Worm (Caenorhabditis elegans) whole organism, young adult: ENCODE results near the gene T06D8.10.
A peak's percentile ranks its signal among the peaks of the same experiment; 100 is the strongest.

ENCODE experiments used
- B0035.1 ChIP-seq: sonication (generic microtip); optimal IDR thresholded peaks from 2 replicates; lab custom pipeline; 2016; ENCODE audit warnings: missing genetic modification characterization, mild to moderate bottlenecking, missing compliant biosample characterization, missing genotype, missing genetic modification reagents
- D2030.7 ChIP-seq: fragments of 200-800 bp; sonication (Bioruptor generic); IDR thresholded peaks from 2 replicates; pipeline ENCODE4 v1.3.6; 2022; ENCODE audit warnings: missing genetic modification reagents, missing genetic modification characterization, missing compliant biosample characterization
- F33H1.4 ChIP-seq: fragments of 200-800 bp; sonication (Bioruptor generic); IDR thresholded peaks from 2 replicates; pipeline ENCODE4 v1.3.6; 2022; ENCODE audit warnings: missing genetic modification reagents, missing genetic modification characterization, missing compliant biosample characterization
- F37B4.10 ChIP-seq: fragments of 200-800 bp; sonication (Bioruptor generic); IDR thresholded peaks from 2 replicates; pipeline ENCODE4 v1.3.6; 2022; ENCODE audit warnings: missing genetic modification characterization, missing compliant biosample characterization
- F49E8.2 ChIP-seq: sonication (generic microtip); optimal IDR thresholded peaks from 3 replicates; lab custom pipeline; 2017; ENCODE audit warnings: missing genetic modification characterization, mild to moderate bottlenecking, missing compliant biosample characterization, antibody characterized with exemption, moderate library complexity; ENCODE audit not compliant: insufficient read depth
- F55B11.4 ChIP-seq: sonication (generic microtip); optimal IDR thresholded peaks from 2 replicates; lab custom pipeline; 2016; ENCODE audit warnings: missing compliant biosample characterization, missing genetic modification characterization, borderline replicate concordance; ENCODE audit not compliant: insufficient read depth
- T26A5.8 ChIP-seq: sonication (generic microtip); optimal IDR thresholded peaks from 2 replicates; lab custom pipeline; 2016; ENCODE audit warnings: missing genetic modification characterization, missing compliant biosample characterization
- Y53F4B.3 ChIP-seq: fragments of 200-800 bp; sonication (Bioruptor generic); IDR thresholded peaks from 2 replicates; pipeline ENCODE4 v1.3.6; 2022; ENCODE audit warnings: missing genetic modification reagents, missing genetic modification characterization, missing compliant biosample characterization
- Y67H2A.10 ChIP-seq: fragments of 200-800 bp; sonication (Bioruptor generic); conservative IDR thresholded peaks from 2 replicates; pipeline ENCODE4 v1.3.6; 2022; ENCODE audit warnings: missing genetic modification reagents, missing genetic modification characterization, missing compliant biosample characterization
- Y79H2A.3 ChIP-seq: fragments of 200-800 bp; sonication (Bioruptor generic); conservative IDR thresholded peaks from 2 replicates; pipeline ENCODE4 v1.3.6; 2022; ENCODE audit warnings: missing genetic modification reagents, missing genetic modification characterization, missing compliant biosample characterization
- ama-1 ChIP-seq, 3 experiments: fragments of 150-350 bp in 1 of 3; sonication (generic microtip) in 2 of 3; optimal IDR thresholded peaks; 2 replicates each; lab custom pipeline; 2014 to 2018; ENCODE audit warnings: missing biosample characterization in 2 of 3, missing genetic modification characterization in 2 of 3, missing genetic modification reagents in 2 of 3
- aptf-2 ChIP-seq: fragments of 200-800 bp; sonication (Bioruptor generic); conservative IDR thresholded peaks from 2 replicates; pipeline ENCODE4 v1.3.6; 2022; ENCODE audit warnings: missing genetic modification reagents, missing genetic modification characterization, missing compliant biosample characterization
- cebp-1 ChIP-seq, 2 experiments: fragments of 200-800 bp in 1 of 2; sonication (Bioruptor generic) in 1 of 2; sonication (generic microtip) in 1 of 2; IDR thresholded peaks in 1 of 2; optimal IDR thresholded peaks in 1 of 2; 2 replicates each; pipeline versions ENCODE4 v1.3.6 to Lab custom; 2017 to 2022; ENCODE audit warnings: missing compliant biosample characterization in 2 of 2, missing genetic modification characterization in 2 of 2, mild to moderate bottlenecking in 1 of 2, missing genetic modification reagents in 1 of 2, moderate library complexity in 1 of 2
- ceh-79 ChIP-seq: sonication (generic microtip); optimal IDR thresholded peaks from 2 replicates; lab custom pipeline; 2017; ENCODE audit warnings: mild to moderate bottlenecking, missing genetic modification characterization, missing compliant biosample characterization
- efl-1 ChIP-seq: fragments of 150-350 bp; optimal IDR thresholded peaks from 2 replicates; lab custom pipeline; 2014; ENCODE audit warnings: missing biosample characterization, missing genetic modification reagents, missing genetic modification characterization
- egl-44 ChIP-seq: fragments of 200-800 bp; sonication (Bioruptor generic); IDR thresholded peaks from 2 replicates; pipeline ENCODE4 v1.3.6; 2022; ENCODE audit warnings: missing genetic modification reagents, missing genetic modification characterization, missing compliant biosample characterization
- ets-4 ChIP-seq: fragments of 200-800 bp; sonication (Bioruptor generic); optimal IDR thresholded peaks from 2 replicates; lab custom pipeline; 2018; ENCODE audit warnings: mild to moderate bottlenecking, missing genetic modification characterization, missing compliant biosample characterization
- him-1 ChIP-seq: sonication (generic microtip); optimal IDR thresholded peaks from 2 replicates; lab custom pipeline; 2016; ENCODE audit warnings: missing genotype, missing genetic modification reagents, missing genetic modification characterization, missing compliant biosample characterization
- hlh-12 ChIP-seq: sonication (generic microtip); optimal IDR thresholded peaks from 2 replicates; lab custom pipeline; 2016; ENCODE audit warnings: missing genetic modification characterization, missing compliant biosample characterization
- hlh-26 ChIP-seq: fragments of 200-800 bp; sonication (Bioruptor generic); conservative IDR thresholded peaks from 2 replicates; pipeline ENCODE4 v1.3.6; 2022; ENCODE audit warnings: missing genetic modification reagents, missing genetic modification characterization, missing compliant biosample characterization
- hmg-20 ChIP-seq: fragments of 200-800 bp; sonication (Bioruptor generic); IDR thresholded peaks from 2 replicates; pipeline ENCODE4 v1.3.6; 2022; ENCODE audit warnings: missing genetic modification reagents, missing genetic modification characterization, missing compliant biosample characterization
- hrde-1 ChIP-seq: sonication (generic microtip); optimal IDR thresholded peaks from 2 replicates; lab custom pipeline; 2016; ENCODE audit warnings: missing genetic modification characterization, mild to moderate bottlenecking, missing compliant biosample characterization, moderate library complexity, missing genotype, missing genetic modification reagents, borderline replicate concordance
- hsf-1 ChIP-seq: fragments of 200-800 bp; sonication (Bioruptor generic); IDR thresholded peaks from 2 replicates; pipeline ENCODE4 v1.3.6; 2022; ENCODE audit warnings: missing genetic modification reagents, missing genetic modification characterization, missing compliant biosample characterization
- lin-35 ChIP-seq, 3 experiments: fragments of 150-350 bp in 2 of 3; sonication (generic microtip) in 1 of 3; optimal IDR thresholded peaks; 2 replicates each; lab custom pipeline; 2014 to 2018; ENCODE audit warnings: missing biosample characterization in 3 of 3, missing genetic modification characterization in 3 of 3, missing genetic modification reagents in 3 of 3
- lin-40 ChIP-seq: sonication (generic microtip); optimal IDR thresholded peaks from 2 replicates; lab custom pipeline; 2016; ENCODE audit warnings: missing genetic modification characterization, mild to moderate bottlenecking, missing compliant biosample characterization, missing genotype, missing genetic modification reagents
- lin-54 ChIP-seq: fragments of 200-800 bp; sonication (Bioruptor generic); optimal IDR thresholded peaks from 2 replicates; lab custom pipeline; 2018; ENCODE audit warnings: mild to moderate bottlenecking, missing genetic modification characterization, missing compliant biosample characterization
- lsl-1 ChIP-seq: fragments of 200-800 bp; sonication (Bioruptor generic); optimal IDR thresholded peaks from 2 replicates; lab custom pipeline; 2018; ENCODE audit warnings: mild to moderate bottlenecking, missing genetic modification characterization, moderate library complexity, missing compliant biosample characterization
- lsy-27 ChIP-seq: sonication (generic microtip); optimal IDR thresholded peaks from 2 replicates; lab custom pipeline; 2017; ENCODE audit warnings: missing genetic modification characterization, mild to moderate bottlenecking, missing compliant biosample characterization, antibody characterized with exemption, missing genotype, borderline replicate concordance; ENCODE audit not compliant: insufficient read depth
- madf-8 ChIP-seq: fragments of 200-800 bp; sonication (Bioruptor generic); conservative IDR thresholded peaks from 2 replicates; pipeline ENCODE4 v1.3.6; 2022; ENCODE audit warnings: missing genetic modification reagents, missing genetic modification characterization, missing compliant biosample characterization
- nfyb-1 ChIP-seq: fragments of 200-800 bp; sonication (Bioruptor generic); IDR thresholded peaks from 2 replicates; pipeline ENCODE4 v1.3.6; 2022; ENCODE audit warnings: missing genetic modification reagents, missing genetic modification characterization, missing compliant biosample characterization
- nhr-80 ChIP-seq: sonication (generic microtip); optimal IDR thresholded peaks from 2 replicates; lab custom pipeline; 2016; ENCODE audit warnings: missing genetic modification characterization, missing compliant biosample characterization
- pbrm-1 ChIP-seq: fragments of 200-800 bp; sonication (Bioruptor generic); IDR thresholded peaks from 2 replicates; pipeline ENCODE4 v1.3.6; 2022; ENCODE audit warnings: missing genetic modification reagents, missing genetic modification characterization, missing compliant biosample characterization
- rcor-1 ChIP-seq: fragments of 200-800 bp; sonication (Bioruptor generic); IDR thresholded peaks from 2 replicates; pipeline ENCODE4 v1.3.6; 2022; ENCODE audit warnings: missing genetic modification reagents, missing genetic modification characterization, missing compliant biosample characterization
- sdz-38 ChIP-seq: sonication (generic microtip); optimal IDR thresholded peaks from 2 replicates; lab custom pipeline; 2016; ENCODE audit warnings: missing genotype, missing genetic modification characterization, missing compliant biosample characterization
- sea-2 ChIP-seq: fragments of 200-800 bp; sonication (Bioruptor generic); IDR thresholded peaks from 2 replicates; pipeline ENCODE4 v1.3.6; 2022; ENCODE audit warnings: missing genetic modification characterization, missing compliant biosample characterization
- snpc-1.1 ChIP-seq: sonication (generic microtip); optimal IDR thresholded peaks from 2 replicates; lab custom pipeline; 2017; ENCODE audit warnings: missing genetic modification characterization, mild to moderate bottlenecking, missing compliant biosample characterization, antibody characterized with exemption, moderate library complexity, missing genotype, missing genetic modification reagents; ENCODE audit not compliant: insufficient read depth
- snpc-1.3 ChIP-seq: sonication (generic microtip); optimal IDR thresholded peaks from 2 replicates; lab custom pipeline; 2017; ENCODE audit warnings: missing genetic modification characterization, mild to moderate bottlenecking, missing compliant biosample characterization, antibody characterized with exemption, moderate library complexity, missing genotype, missing genetic modification reagents; ENCODE audit not compliant: insufficient read depth
- snpc-3.4 ChIP-seq: sonication (generic microtip); optimal IDR thresholded peaks from 2 replicates; lab custom pipeline; 2017; ENCODE audit warnings: missing genetic modification characterization, mild to moderate bottlenecking, missing compliant biosample characterization, antibody characterized with exemption, moderate library complexity, missing genotype, missing genetic modification reagents
- tbx-9 ChIP-seq: sonication (generic microtip); optimal IDR thresholded peaks from 2 replicates; lab custom pipeline; 2016; ENCODE audit warnings: borderline replicate concordance, missing genetic modification characterization, inconsistent platforms, missing compliant biosample characterization
- tlf-1 ChIP-seq: fragments of 200-800 bp; sonication (Bioruptor generic); optimal IDR thresholded peaks from 2 replicates; lab custom pipeline; 2018; ENCODE audit warnings: mild to moderate bottlenecking, missing genetic modification characterization, missing compliant biosample characterization
- unc-62 ChIP-seq: fragments of 150-350 bp; optimal IDR thresholded peaks from 2 replicates; lab custom pipeline; 2014; ENCODE audit warnings: missing biosample characterization, missing genetic modification reagents, missing genetic modification characterization
- ztf-18 ChIP-seq: sonication (generic microtip); optimal IDR thresholded peaks from 2 replicates; lab custom pipeline; 2016; ENCODE audit warnings: missing genotype, mild to moderate bottlenecking, missing genetic modification characterization, missing compliant biosample characterization
- ztf-22 ChIP-seq: fragments of 200-800 bp; sonication (Bioruptor generic); optimal IDR thresholded peaks from 2 replicates; lab custom pipeline; 2018; ENCODE audit warnings: mild to moderate bottlenecking, missing genetic modification characterization, moderate library complexity, missing compliant biosample characterization
- ztf-26 ChIP-seq: sonication (generic microtip); optimal IDR thresholded peaks from 2 replicates; lab custom pipeline; 2017; ENCODE audit warnings: missing genetic modification characterization, missing compliant biosample characterization
- ztf-28 ChIP-seq: fragments of 200-800 bp; sonication (Bioruptor generic); IDR thresholded peaks from 2 replicates; pipeline ENCODE4 v1.3.6; 2022; ENCODE audit warnings: missing genetic modification reagents, missing genetic modification characterization, missing compliant biosample characterization
- ztf-3 ChIP-seq: fragments of 200-800 bp; sonication (Bioruptor generic); optimal IDR thresholded peaks from 2 replicates; lab custom pipeline; 2018; ENCODE audit warnings: mild to moderate bottlenecking, missing genetic modification characterization, missing compliant biosample characterization

T06D8.10 gene

ce11 chrII:11259766-11260165, 12.5 kb upstream of the T06D8.10 start (continued):
- no peak for TF ChIP-seq him-1 (tag; lab: Kevin White, UChicago)
- TF ChIP-seq rcor-1 (GFP tag; lab: Robert Waterston, UW) = peak; percentile 39; the same call in 1 of the 2 replicates
- 0 out of 2 replicates have a peak, but pooled peaks have one; percentile 13 for TF ChIP-seq madf-8
- no peak for TF ChIP-seq hlh-26 (GFP tag; lab: Robert Waterston, UW)
- TF ChIP-seq hlh-12 (tag; lab: Kevin White, UChicago) = no peak
- no peak for TF ChIP-seq ztf-26 (tag; lab: Kevin White, UChicago)
- no peak for TF ChIP-seq ceh-79 (tag; lab: Kevin White, UChicago)
- TF ChIP-seq ztf-18 (tag; lab: Kevin White, UChicago) = no peak
- no peak for TF ChIP-seq ets-4 (GFP tag; lab: Kevin White, UChicago)
- peak; percentile 59; the same call in 1 of the 2 replicates for TF ChIP-seq nfyb-1 (GFP tag; lab: Robert Waterston, UW)
- TF ChIP-seq lin-54 (GFP tag; lab: Kevin White, UChicago) = peak; percentile 36
- TF ChIP-seq egl-44 (GFP tag; lab: Robert Waterston, UW) = no peak
- TF ChIP-seq ztf-3 = no peak
- TF ChIP-seq lin-40 = no peak
- no peak for TF ChIP-seq F55B11.4 (tag; lab: Kevin White, UChicago)
- 0 out of 2 replicates have a peak, but pooled peaks have one; percentile 48 for TF ChIP-seq hsf-1
- TF ChIP-seq lin-35 (GFP tag; optimal IDR thresholded peaks at IDR 0.05; lab: Kevin White, UChicago) = no peak
- no peak for TF ChIP-seq sea-2 (GFP tag; lab: Robert Waterston, UW)
- TF ChIP-seq ama-1 (optimal IDR thresholded peaks at IDR 0.05; lab: Kevin White, UChicago) = no peak
- TF ChIP-seq ama-1 (GFP tag; optimal IDR thresholded peaks at IDR 0.05; lab: Kevin White, UChicago) = no peak
- TF ChIP-seq ztf-28 = no peak
- peak; percentile 54 for TF ChIP-seq F49E8.2 (tag; lab: Kevin White, UChicago)
- TF ChIP-seq T26A5.8 = no peak
- peak; percentile 13 for TF ChIP-seq efl-1
- TF ChIP-seq aptf-2 (GFP tag; lab: Robert Waterston, UW) = no peak
- TF ChIP-seq lsy-27 = no peak
- no peak for TF ChIP-seq sdz-38
- 0 out of 2 replicates have a peak, but pooled peaks have one; percentile 18 for TF ChIP-seq F33H1.4 (GFP tag; lab: Robert Waterston, UW)
- no peak for TF ChIP-seq unc-62 (GFP tag; lab: Kevin White, UChicago)
- no peak for TF ChIP-seq tlf-1 (GFP tag; lab: Kevin White, UChicago)
- no peak for TF ChIP-seq Y67H2A.10 (GFP tag; lab: Robert Waterston, UW)
- TF ChIP-seq snpc-1.3 (tag; lab: Kevin White, UChicago) = no peak
- peak; percentile 25 for TF ChIP-seq lsl-1 (GFP tag; lab: Kevin White, UChicago)
- TF ChIP-seq snpc-1.1 = peak; percentile 21
- TF ChIP-seq ztf-22 (GFP tag; lab: Kevin White, UChicago) = no peak
- TF ChIP-seq B0035.1 = no peak
- 0 out of 2 replicates have a peak, but pooled peaks have one; percentile 42 for TF ChIP-seq pbrm-1
- no peak for TF ChIP-seq hmg-20 (GFP tag; lab: Robert Waterston, UW)
- no peak for TF ChIP-seq snpc-3.4
- no peak for TF ChIP-seq Y53F4B.3 (GFP tag; lab: Robert Waterston, UW)
- TF ChIP-seq nhr-80 = no peak
- TF ChIP-seq tbx-9 (tag; lab: Kevin White, UChicago) = no peak
- TF ChIP-seq F37B4.10 (GFP tag; lab: Robert Waterston, UW) = no peak
- peak; percentile 62; the same call in 1 of the 2 replicates for TF ChIP-seq Y79H2A.3
- TF ChIP-seq cebp-1 (GFP tag; IDR thresholded peaks at IDR 0.05; lab: Robert Waterston, UW) = no peak
- TF ChIP-seq cebp-1 (tag; optimal IDR thresholded peaks at IDR 0.05; lab: Kevin White, UChicago) = no peak
- peak; percentile 83 for TF ChIP-seq hrde-1 (tag; lab: Kevin White, UChicago)
- TF ChIP-seq D2030.7 (GFP tag; lab: Robert Waterston, UW) = 0 out of 2 replicates have a peak, but pooled peaks have one; percentile 39
